Worm (Caenorhabditis elegans) whole organism, L1 larva: ENCODE measurements around the gene faah-3.
"Not testable (repeated sequence)": the region's sequence is repeated elsewhere in the genome, so short reads cannot be mapped to it uniquely, and the experiment has no call there.

ENCODE experiments used
- Y116A8C.19 ChIP-seq: sonication (generic microtip); optimal IDR thresholded peaks from 2 replicates; lab custom pipeline; 2016; ENCODE audit warnings: missing compliant biosample characterization, missing genetic modification characterization, borderline replicate concordance
- alr-1 ChIP-seq: fragments of 200-800 bp; sonication (Bioruptor generic); optimal IDR thresholded peaks from 2 replicates; lab custom pipeline; 2018; ENCODE audit warnings: borderline replicate concordance, mild to moderate bottlenecking, missing genetic modification characterization, missing compliant biosample characterization
- ama-1 ChIP-seq: fragments of 150-350 bp; optimal IDR thresholded peaks from 2 replicates; lab custom pipeline; 2014
- ceh-63 ChIP-seq: fragments of 200-800 bp; sonication (Bioruptor generic); optimal IDR thresholded peaks from 2 replicates; lab custom pipeline; 2018; ENCODE audit warnings: mild to moderate bottlenecking, missing genetic modification characterization, missing compliant biosample characterization
- ceh-82 ChIP-seq, 3 experiments: fragments of 150-350 bp in 1 of 3; sonication (generic microtip) in 2 of 3; optimal IDR thresholded peaks; 2 replicates each; lab custom pipeline; 2014 to 2017; ENCODE audit warnings: missing biosample characterization in 3 of 3, missing genetic modification characterization in 3 of 3
- ces-1 ChIP-seq: fragments of 150-350 bp; optimal IDR thresholded peaks from 2 replicates; lab custom pipeline; 2014; ENCODE audit warnings: missing biosample characterization, missing genetic modification reagents, missing genetic modification characterization
- dsc-1 ChIP-seq: sonication (generic microtip); optimal IDR thresholded peaks from 2 replicates; lab custom pipeline; 2016; ENCODE audit warnings: mild to moderate bottlenecking, missing genetic modification characterization, missing compliant biosample characterization
- efl-3 ChIP-seq: fragments of 200-800 bp; sonication (Bioruptor generic); optimal IDR thresholded peaks from 2 replicates; lab custom pipeline; 2018; ENCODE audit warnings: mild to moderate bottlenecking, missing genetic modification characterization, missing compliant biosample characterization
- egl-13 ChIP-seq: sonication (generic microtip); optimal IDR thresholded peaks from 2 replicates; lab custom pipeline; 2016; ENCODE audit warnings: missing genotype, missing genetic modification reagents, missing genetic modification characterization, missing compliant biosample characterization
- hlh-17 ChIP-seq: fragments of 200-800 bp; sonication (Bioruptor generic); optimal IDR thresholded peaks from 2 replicates; lab custom pipeline; 2018; ENCODE audit warnings: missing genetic modification characterization, mild to moderate bottlenecking, missing compliant biosample characterization, moderate library complexity, borderline replicate concordance
- lsy-2 ChIP-seq, 2 experiments: fragments of 150-350 bp; optimal IDR thresholded peaks; 2 replicates each; lab custom pipeline; 2014; ENCODE audit warnings: missing biosample characterization in 2 of 2, missing genetic modification characterization in 2 of 2
- mdl-1 ChIP-seq, 2 experiments: fragments of 150-350 bp; optimal IDR thresholded peaks; 2 replicates each; lab custom pipeline; 2014 to 2017; ENCODE audit warnings: missing biosample characterization in 2 of 2, missing genetic modification characterization in 2 of 2, inconsistent platforms in 1 of 2
- nhr-47 ChIP-seq: sonication (generic microtip); optimal IDR thresholded peaks from 2 replicates; lab custom pipeline; 2016; ENCODE audit warnings: mild to moderate bottlenecking, missing genetic modification characterization, moderate library complexity, missing compliant biosample characterization
- nhr-71 ChIP-seq: sonication (generic microtip); optimal IDR thresholded peaks from 2 replicates; lab custom pipeline; 2016; ENCODE audit warnings: mild to moderate bottlenecking, missing genetic modification characterization, moderate library complexity, missing compliant biosample characterization
- nhr-76 ChIP-seq: sonication (generic microtip); optimal IDR thresholded peaks from 2 replicates; lab custom pipeline; 2017; ENCODE audit warnings: missing biosample characterization, missing genetic modification characterization
- pax-3 ChIP-seq: fragments of 200-800 bp; sonication (Bioruptor generic); optimal IDR thresholded peaks from 2 replicates; lab custom pipeline; 2018; ENCODE audit warnings: mild to moderate bottlenecking, missing genetic modification characterization, moderate library complexity, missing compliant biosample characterization
- rnt-1 ChIP-seq: sonication (generic microtip); optimal IDR thresholded peaks from 2 replicates; lab custom pipeline; 2016; ENCODE audit warnings: mild to moderate bottlenecking, missing genetic modification characterization, moderate library complexity, missing compliant biosample characterization
- snpc-4 ChIP-seq: fragments of 150-350 bp; optimal IDR thresholded peaks from 2 replicates; lab custom pipeline; 2014; ENCODE audit warnings: missing biosample characterization, missing genetic modification characterization
- sox-4 ChIP-seq: sonication (generic microtip); optimal IDR thresholded peaks from 2 replicates; lab custom pipeline; 2016; ENCODE audit warnings: missing genetic modification characterization, missing compliant biosample characterization
- sptf-1 ChIP-seq: fragments of 150-350 bp; optimal IDR thresholded peaks from 2 replicates; lab custom pipeline; 2014; ENCODE audit warnings: missing biosample characterization, missing genetic modification characterization
- tlp-1 ChIP-seq: fragments of 150-350 bp; optimal IDR thresholded peaks from 2 replicates; lab custom pipeline; 2014; ENCODE audit warnings: missing biosample characterization, missing genetic modification characterization
- unc-62 ChIP-seq: fragments of 150-350 bp; optimal IDR thresholded peaks from 2 replicates; lab custom pipeline; 2014; ENCODE audit warnings: missing biosample characterization, missing genetic modification reagents, missing genetic modification characterization

faah-3 gene

ce11 chrIV:924323-924932, 21.0 kb downstream of the faah-3 start, which contains the start of gene lgc-30 (continued):
- TF ChIP-seq dsc-1 (tag; lab: Kevin White, UChicago) = peak; percentile 94

DNA sequence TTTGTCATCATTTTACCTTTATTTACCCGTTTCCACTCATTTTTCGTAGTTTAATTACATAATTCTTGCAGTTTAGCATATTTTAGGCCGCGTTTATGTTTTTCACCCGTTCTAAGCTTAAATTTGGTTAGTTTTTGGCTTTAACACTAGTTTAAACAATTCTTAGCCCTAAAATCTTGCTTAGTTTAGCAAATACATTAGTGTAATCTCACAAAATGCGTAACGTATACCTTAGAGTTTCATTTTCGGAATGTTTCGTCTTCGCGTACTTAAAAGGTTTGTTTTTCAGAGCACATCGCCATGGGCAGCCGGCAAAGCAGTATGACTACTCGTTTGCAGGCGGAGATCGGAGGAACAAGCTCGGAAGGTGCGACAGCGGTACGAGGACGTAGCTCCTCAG, 25.8 kb downstream of the faah-3 start, which contains the start of gene F58H7.5:
F58H7.5 (plus strand) TSS at position 301 of the 400 bp plus-strand sequence.
- TF ChIP-seq egl-13 (tag; lab: Kevin White, UChicago) = no peak
- no peak for TF ChIP-seq unc-62 (GFP tag; lab: Kevin White, UChicago)
- no peak for TF ChIP-seq alr-1 (tag; lab: Kevin White, UChicago)
- no peak for TF ChIP-seq mdl-1 (tag; optimal IDR thresholded peaks at IDR 0.05; lab: Kevin White, UChicago)
- TF ChIP-seq nhr-47 (tag; lab: Kevin White, UChicago) = no peak
- TF ChIP-seq Y116A8C.19 = no peak
- TF ChIP-seq lsy-2 (tag; optimal IDR thresholded peaks at IDR 0.05; lab: Kevin White, UChicago) = no peak
- no peak for TF ChIP-seq efl-3
- no peak for TF ChIP-seq nhr-71 (tag; lab: Kevin White, UChicago)
- TF ChIP-seq snpc-4 (tag; lab: Kevin White, UChicago) = no peak
- no peak for TF ChIP-seq sox-4

DNA sequence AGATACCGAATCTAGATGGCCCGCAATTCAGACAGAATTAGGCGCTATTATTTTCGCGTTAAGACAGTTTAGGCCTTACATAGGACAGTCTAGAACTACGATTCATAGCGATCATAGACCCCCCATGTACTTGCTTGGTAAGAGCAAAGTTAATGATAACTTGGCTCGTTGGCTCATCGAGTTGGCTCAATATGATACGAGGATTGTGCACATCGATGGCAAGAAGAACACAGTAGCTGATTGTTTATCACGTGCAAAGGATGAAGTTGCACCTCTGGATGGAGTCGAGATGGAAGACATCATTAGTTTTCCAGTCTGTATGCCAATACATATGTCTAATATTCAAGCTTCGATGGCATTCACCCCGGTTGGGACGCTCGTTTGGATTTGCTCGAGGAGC, 27.8 kb downstream of the faah-3 start:
- TF ChIP-seq ces-1 (no peak), tlp-1 (tag; lab: Kevin White, UChicago) (no peak), rnt-1 (tag; lab: Kevin White, UChicago) (no peak), ceh-63 (no peak), ceh-82 (tag; optimal IDR thresholded peaks at IDR 0.05; lab: Kevin White, UChicago) (no peak), ama-1 (lab: Kevin White, UChicago) (no peak)

- TF ChIP-seq tlp-1 (tag; lab: Kevin White, UChicago) = no peak
- TF ChIP-seq pax-3 (tag; lab: Kevin White, UChicago) = no peak
Observed at ce11 chrIV:914856-915255, 30.6 kb downstream of the faah-3 start.

DNA sequence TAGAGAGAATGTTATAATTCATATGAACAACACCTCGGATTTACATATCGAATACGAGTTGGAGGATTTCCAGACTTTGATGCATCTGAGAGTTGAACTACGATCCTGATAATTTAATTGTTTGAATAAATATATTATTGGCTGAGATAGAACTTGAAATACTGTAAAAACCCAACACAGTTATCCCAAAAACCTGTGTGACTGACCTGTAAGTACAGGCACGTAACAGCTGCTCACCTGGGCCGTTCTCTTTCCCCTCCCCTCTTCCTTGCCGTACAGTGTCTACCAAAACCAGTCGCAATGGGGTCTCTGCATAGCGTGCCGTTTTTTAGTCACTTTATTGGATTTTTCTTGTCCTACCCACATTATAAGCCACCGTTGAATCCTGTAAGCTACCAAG, 40.5 kb downstream of the faah-3 start, which contains the start of gene fbxc-12:
fbxc-12 (plus strand) TSS at position 301 of the 400 bp plus-strand sequence.
- not testable (repeated sequence) for TF ChIP-seq hlh-17; sptf-1 (tag; lab: Kevin White, UChicago); nhr-76 (tag; lab: Kevin White, UChicago)
